Fruit fly (Drosophila melanogaster) whole organism, prepupa: ENCODE measurements around the gene Drsl6.
A peak's percentile ranks its signal among the peaks of the same experiment; 100 is the strongest.

Experiments
- CG10631 ChIP-seq: fragments of 200-800 bp; sonication (Bioruptor generic); optimal IDR thresholded peaks from 2 replicates; lab custom pipeline; 2016; ENCODE audit warnings: missing biosample characterization, missing genetic modification characterization
- CG10669 ChIP-seq: fragments of 200-800 bp; sonication (Bioruptor generic); optimal IDR thresholded peaks from 3 replicates; lab custom pipeline; 2018; ENCODE audit warnings: missing biosample characterization, mild to moderate bottlenecking, missing genetic modification characterization, moderate library complexity
- CG11294 ChIP-seq: fragments of 200-800 bp; sonication (Bioruptor generic); IDR thresholded peaks from 2 replicates; pipeline ENCODE4 v1.3.6; 2022; ENCODE audit warnings: missing biosample characterization, missing genetic modification characterization
- CG15336 ChIP-seq: fragments of 200-800 bp; sonication (Bioruptor generic); IDR thresholded peaks from 2 replicates; pipeline ENCODE4 v1.3.6; 2022; ENCODE audit warnings: missing biosample characterization, missing genetic modification characterization
- CG1621 ChIP-seq: fragments of 200-800 bp; sonication (Bioruptor generic); optimal IDR thresholded peaks from 3 replicates; lab custom pipeline; 2018; ENCODE audit warnings: missing biosample characterization, mild to moderate bottlenecking, missing genetic modification characterization
- CG16779 ChIP-seq: fragments of 200-800 bp; sonication (Bioruptor generic); optimal IDR thresholded peaks from 3 replicates; lab custom pipeline; 2017; ENCODE audit warnings: missing biosample characterization, mild to moderate bottlenecking, missing genetic modification characterization
- CG31627 ChIP-seq: fragments of 200-800 bp; sonication (Bioruptor generic); optimal IDR thresholded peaks from 3 replicates; lab custom pipeline; 2016; ENCODE audit warnings: missing biosample characterization, missing genetic modification characterization
- CG3919 ChIP-seq: fragments of 200-800 bp; sonication (Bioruptor generic); optimal IDR thresholded peaks from 3 replicates; lab custom pipeline; 2016; ENCODE audit warnings: missing biosample characterization, missing genetic modification characterization
- CG4318 ChIP-seq: fragments of 200-800 bp; sonication (Bioruptor generic); optimal IDR thresholded peaks from 3 replicates; lab custom pipeline; 2017; ENCODE audit warnings: missing biosample characterization, mild to moderate bottlenecking, missing genetic modification characterization
- CG6163 ChIP-seq: fragments of 200-800 bp; sonication (Bioruptor generic); IDR thresholded peaks from 3 replicates; pipeline ENCODE4 v1.3.6; 2022; ENCODE audit warnings: missing biosample characterization, missing genetic modification characterization
- CG6276 ChIP-seq: fragments of 200-800 bp; sonication (Bioruptor generic); optimal IDR thresholded peaks from 2 replicates; lab custom pipeline; 2017; ENCODE audit warnings: missing biosample characterization, mild to moderate bottlenecking, missing genetic modification characterization
- CG6792 ChIP-seq: fragments of 200-800 bp; sonication (Bioruptor generic); optimal IDR thresholded peaks from 3 replicates; lab custom pipeline; 2016; ENCODE audit warnings: missing biosample characterization, missing genetic modification characterization
- CG6808 ChIP-seq: fragments of 200-800 bp; sonication (Bioruptor generic); optimal IDR thresholded peaks from 3 replicates; lab custom pipeline; 2017; ENCODE audit warnings: missing biosample characterization, missing genetic modification characterization, mild to moderate bottlenecking, moderate library complexity, missing genetic modification reagents
- CG6854 ChIP-seq: fragments of 200-800 bp; sonication (Bioruptor generic); optimal IDR thresholded peaks from 2 replicates; lab custom pipeline; 2017; ENCODE audit warnings: missing biosample characterization, mild to moderate bottlenecking, missing genetic modification characterization
- CG7368 ChIP-seq: fragments of 200-800 bp; sonication (Bioruptor generic); optimal IDR thresholded peaks from 3 replicates; lab custom pipeline; 2016; ENCODE audit warnings: missing biosample characterization, missing genetic modification characterization
- CG8119 ChIP-seq: fragments of 200-800 bp; sonication (Bioruptor generic); IDR thresholded peaks from 3 replicates; pipeline ENCODE4 v1.3.6; 2022; ENCODE audit warnings: missing biosample characterization, missing genetic modification characterization
- CG8319 ChIP-seq: fragments of 200-800 bp; sonication (Bioruptor generic); optimal IDR thresholded peaks from 3 replicates; lab custom pipeline; 2016; ENCODE audit warnings: missing biosample characterization, missing genetic modification characterization
- CG8632 ChIP-seq: fragments of 200-800 bp; sonication (Bioruptor generic); optimal IDR thresholded peaks from 3 replicates; lab custom pipeline; 2016; ENCODE audit warnings: missing biosample characterization, missing genetic modification characterization
- CG9139 ChIP-seq: fragments of 200-800 bp; sonication (Bioruptor generic); optimal IDR thresholded peaks from 3 replicates; lab custom pipeline; 2017; ENCODE audit warnings: missing biosample characterization, mild to moderate bottlenecking, missing genetic modification characterization
- Eip75B ChIP-seq: fragments of 200-800 bp; sonication (Bioruptor generic); optimal IDR thresholded peaks from 3 replicates; lab custom pipeline; 2016; ENCODE audit warnings: missing biosample characterization, missing genetic modification characterization
- Eip78C ChIP-seq: fragments of 200-800 bp; sonication (Bioruptor generic); peaks from one replicate; lab custom pipeline; 2016; ENCODE audit warnings: missing biosample characterization, missing genetic modification characterization
- Eip93F ChIP-seq: fragments of 200-800 bp; sonication (Bioruptor generic); optimal IDR thresholded peaks from 2 replicates; lab custom pipeline; 2016; ENCODE audit warnings: missing biosample characterization, mild to moderate bottlenecking, missing genetic modification characterization
- Ets21C ChIP-seq: fragments of 200-800 bp; sonication (Bioruptor generic); optimal IDR thresholded peaks from 3 replicates; lab custom pipeline; 2016; ENCODE audit warnings: missing biosample characterization, missing genetic modification characterization
- Ets96B ChIP-seq: fragments of 200-800 bp; optimal IDR thresholded peaks from 2 replicates; lab custom pipeline; 2019; ENCODE audit warnings: missing biosample characterization, mild to moderate bottlenecking, missing genetic modification characterization, moderate library complexity
- Hr38 ChIP-seq: sonication (Bioruptor generic); optimal IDR thresholded peaks from 2 replicates; lab custom pipeline; 2016; ENCODE audit warnings: missing biosample characterization, missing genetic modification characterization
- Hr39 ChIP-seq: fragments of 200-800 bp; sonication (Bioruptor generic); optimal IDR thresholded peaks from 2 replicates; lab custom pipeline; 2016; ENCODE audit warnings: missing biosample characterization, missing genetic modification characterization
- Lpt ChIP-seq: fragments of 200-800 bp; sonication (Bioruptor generic); optimal IDR thresholded peaks from 3 replicates; lab custom pipeline; 2016; ENCODE audit warnings: missing biosample characterization, missing genetic modification characterization
- Met ChIP-seq: fragments of 200-800 bp; sonication (Bioruptor generic); optimal IDR thresholded peaks from 3 replicates; lab custom pipeline; 2016; ENCODE audit warnings: missing biosample characterization, missing genetic modification characterization
- OdsH ChIP-seq: fragments of 200-800 bp; sonication (Bioruptor generic); optimal IDR thresholded peaks from 3 replicates; lab custom pipeline; 2016; ENCODE audit warnings: missing biosample characterization, missing genetic modification characterization
- Sox14 ChIP-seq: fragments of 200-800 bp; sonication (Bioruptor generic); optimal IDR thresholded peaks from 3 replicates; lab custom pipeline; 2016; ENCODE audit warnings: missing biosample characterization, missing genetic modification characterization
- Sox15 ChIP-seq: fragments of 200-800 bp; sonication (Bioruptor generic); optimal IDR thresholded peaks from 3 replicates; lab custom pipeline; 2016; ENCODE audit warnings: missing biosample characterization, missing genetic modification characterization
- achi ChIP-seq: fragments of 200-800 bp; sonication (Bioruptor generic); optimal IDR thresholded peaks from 3 replicates; lab custom pipeline; 2016; ENCODE audit warnings: missing biosample characterization, missing genetic modification characterization
- acj6 ChIP-seq: fragments of 200-800 bp; sonication (Bioruptor generic); optimal IDR thresholded peaks from 3 replicates; lab custom pipeline; 2016; ENCODE audit warnings: missing biosample characterization, missing genetic modification characterization
- cyc ChIP-seq: fragments of 200-800 bp; sonication (Bioruptor generic); optimal IDR thresholded peaks from 3 replicates; lab custom pipeline; 2016; ENCODE audit warnings: missing biosample characterization, missing genetic modification characterization
- dac ChIP-seq: fragments of 200-800 bp; sonication (Bioruptor generic); optimal IDR thresholded peaks from 2 replicates; lab custom pipeline; 2017; ENCODE audit warnings: missing biosample characterization, mild to moderate bottlenecking, missing genetic modification characterization
- dsx ChIP-seq: fragments of 200-800 bp; optimal IDR thresholded peaks from 3 replicates; lab custom pipeline; 2019; ENCODE audit warnings: missing biosample characterization, mild to moderate bottlenecking, missing genetic modification characterization, moderate library complexity; ENCODE audit not compliant: poor library complexity, severe bottlenecking
- eg ChIP-seq: fragments of 200-800 bp; sonication (Bioruptor generic); IDR thresholded peaks from 3 replicates; pipeline ENCODE4 v1.3.6; 2022; ENCODE audit warnings: missing biosample characterization, missing genetic modification characterization
- esn ChIP-seq: fragments of 200-800 bp; sonication (Bioruptor generic); optimal IDR thresholded peaks from 2 replicates; lab custom pipeline; 2016; ENCODE audit warnings: missing biosample characterization, mild to moderate bottlenecking, missing genetic modification characterization, moderate library complexity
- fd59A ChIP-seq: fragments of 200-800 bp; sonication (Bioruptor generic); optimal IDR thresholded peaks from 2 replicates; lab custom pipeline; 2017; ENCODE audit warnings: missing biosample characterization, mild to moderate bottlenecking, missing genetic modification characterization, missing genetic modification reagents
- fkh ChIP-seq: fragments of 200-800 bp; sonication (Bioruptor generic); optimal IDR thresholded peaks from 3 replicates; lab custom pipeline; 2017; ENCODE audit warnings: missing biosample characterization, mild to moderate bottlenecking, missing genetic modification characterization, moderate library complexity
- lz ChIP-seq: fragments of 200-800 bp; sonication (Bioruptor generic); optimal IDR thresholded peaks from 3 replicates; lab custom pipeline; 2016; ENCODE audit warnings: missing biosample characterization, missing genetic modification characterization
- net ChIP-seq: fragments of 200-800 bp; sonication (Bioruptor generic); optimal IDR thresholded peaks from 3 replicates; lab custom pipeline; 2016; ENCODE audit warnings: missing biosample characterization, missing genetic modification characterization
- pdm3 ChIP-seq: fragments of 200-800 bp; sonication (Bioruptor generic); optimal IDR thresholded peaks from 3 replicates; lab custom pipeline; 2016; ENCODE audit warnings: missing biosample characterization, missing genetic modification characterization
- spab ChIP-seq: fragments of 200-800 bp; sonication (Bioruptor generic); optimal IDR thresholded peaks from 2 replicates; lab custom pipeline; 2017; ENCODE audit warnings: missing biosample characterization, mild to moderate bottlenecking, missing genetic modification characterization, missing genetic modification reagents
- svp ChIP-seq: fragments of 200-800 bp; sonication (Bioruptor generic); peaks from one replicate; lab custom pipeline; 2016; ENCODE audit warnings: missing biosample characterization, missing genetic modification characterization
- topi ChIP-seq: fragments of 200-800 bp; sonication (Bioruptor generic); optimal IDR thresholded peaks from 3 replicates; lab custom pipeline; 2016; ENCODE audit warnings: missing biosample characterization, missing genetic modification characterization
- vri ChIP-seq: fragments of 200-800 bp; sonication (Bioruptor generic); optimal IDR thresholded peaks from 3 replicates; lab custom pipeline; 2016; ENCODE audit warnings: missing biosample characterization, mild to moderate bottlenecking, missing genetic modification characterization

The Drsl6 gene

DNA sequence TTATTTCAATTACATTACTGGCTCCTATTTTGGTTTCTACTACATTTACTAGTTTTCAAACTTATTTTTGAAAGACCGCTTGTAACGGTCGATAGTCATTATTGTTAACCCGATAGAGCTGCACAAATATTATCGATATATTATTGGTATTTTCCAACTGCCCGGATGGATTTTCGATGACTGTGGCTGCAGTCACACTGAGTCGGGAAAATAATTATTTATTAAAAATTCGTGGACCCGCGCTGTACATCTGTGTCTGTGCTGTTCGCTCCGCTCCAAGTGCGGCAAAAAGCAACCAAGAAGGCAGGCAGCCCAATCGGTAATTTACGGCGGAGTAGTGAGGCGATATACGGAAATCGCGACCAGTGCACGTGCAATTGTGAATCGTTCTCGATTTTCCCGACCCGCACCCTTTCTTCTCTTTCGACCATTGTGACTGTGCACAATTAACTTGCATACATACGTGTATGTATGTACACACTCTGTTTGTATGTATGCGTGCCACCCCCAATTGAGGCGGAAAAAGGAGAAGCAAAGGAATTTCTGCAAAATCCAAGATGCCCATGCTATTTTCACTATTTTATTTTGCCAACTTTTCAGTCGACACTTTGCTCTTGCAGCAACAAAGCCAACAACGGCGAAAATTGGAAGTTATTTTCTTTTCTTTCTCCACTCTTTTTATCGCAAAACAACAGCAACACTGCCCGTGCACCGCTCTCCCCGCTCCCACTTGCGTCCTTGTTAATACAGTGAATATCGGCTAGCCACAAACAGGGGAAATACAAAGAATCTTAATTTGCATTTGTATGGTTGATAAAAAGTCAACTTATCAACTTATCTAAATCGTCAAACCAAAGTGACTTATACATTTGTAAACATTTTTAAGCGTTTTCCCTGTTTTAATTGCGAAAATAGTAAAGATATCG, 32.4 kb downstream of the Drsl6 start, which contains the start of gene ZnT63C (continued):
- no peak for TF ChIP-seq Sox15 (GFP tag; lab: Kevin White, UChicago)
- TF ChIP-seq fd59A: peak; percentile 27
- TF ChIP-seq CG16779 (tag; lab: Kevin White, UChicago): no peak
- peak; percentile 46; the same call in 2 of the 3 replicates for TF ChIP-seq eg (GFP tag; lab: Robert Waterston, UW)
- peak; percentile 54 for TF ChIP-seq acj6 (GFP tag; lab: Kevin White, UChicago)
- no peak for TF ChIP-seq CG11294 (GFP tag; lab: Robert Waterston, UW)
- TF ChIP-seq vri (GFP tag; lab: Kevin White, UChicago): peak; percentile 41
- TF ChIP-seq Hr38: no peak
- peak; percentile 69 for TF ChIP-seq Eip78C (GFP tag; lab: Kevin White, UChicago)
- TF ChIP-seq CG6808 (GFP tag; lab: Kevin White, UChicago): peak; percentile 77
- TF ChIP-seq CG3919 (GFP tag; lab: Kevin White, UChicago): no peak
- peak; percentile 52 for TF ChIP-seq CG6854
- no peak for TF ChIP-seq CG6792 (GFP tag; lab: Kevin White, UChicago)
- peak; percentile 15 for TF ChIP-seq CG7368 (GFP tag; lab: Kevin White, UChicago)
- TF ChIP-seq pdm3 (GFP tag; lab: Kevin White, UChicago): peak; percentile 21
- peak; percentile 38 for TF ChIP-seq CG31627
- no peak for TF ChIP-seq fkh (GFP tag; lab: Kevin White, UChicago)
- peak; percentile 34 for TF ChIP-seq net (GFP tag; lab: Kevin White, UChicago)
- TF ChIP-seq Eip75B (GFP tag; lab: Kevin White, UChicago): peak; percentile 35
- TF ChIP-seq spab (GFP tag; lab: Kevin White, UChicago): peak; percentile 48
- TF ChIP-seq CG1621 (tag; lab: Kevin White, UChicago): peak; percentile 46
- TF ChIP-seq Met (GFP tag; lab: Kevin White, UChicago): peak; percentile 46
- TF ChIP-seq dac (GFP tag; lab: Kevin White, UChicago): no peak
- TF ChIP-seq Lpt (GFP tag; lab: Kevin White, UChicago): no peak
- TF ChIP-seq svp (GFP tag; lab: Kevin White, UChicago): peak; percentile 65
- TF ChIP-seq Ets21C (GFP tag; lab: Kevin White, UChicago): peak; percentile 6
- peak; percentile 25 for TF ChIP-seq esn (GFP tag; lab: Kevin White, UChicago)
- TF ChIP-seq Eip93F: no peak
- peak; percentile 16 for TF ChIP-seq OdsH (GFP tag; lab: Kevin White, UChicago)
- peak; percentile 39 for TF ChIP-seq lz (GFP tag; lab: Kevin White, UChicago)
- TF ChIP-seq dsx (GFP tag; lab: Kevin White, UChicago): no peak
- TF ChIP-seq CG10669 (GFP tag; lab: Kevin White, UChicago): peak; percentile 64
- TF ChIP-seq achi: no peak
- peak; percentile 49 for TF ChIP-seq Ets96B (tag; lab: Kevin White, UChicago)
- TF ChIP-seq CG8119 (GFP tag; lab: Robert Waterston, UW): peak; percentile 43; the same call in 1 of the 3 replicates
- no peak for TF ChIP-seq CG8319 (GFP tag; lab: Kevin White, UChicago)
- TF ChIP-seq CG6276: peak; percentile 38
- TF ChIP-seq CG9139 (GFP tag; lab: Kevin White, UChicago): no peak
- 0 out of 2 replicates have a peak, but pooled peaks have one; percentile 18 for TF ChIP-seq CG15336 (GFP tag; lab: Robert Waterston, UW)

DNA sequence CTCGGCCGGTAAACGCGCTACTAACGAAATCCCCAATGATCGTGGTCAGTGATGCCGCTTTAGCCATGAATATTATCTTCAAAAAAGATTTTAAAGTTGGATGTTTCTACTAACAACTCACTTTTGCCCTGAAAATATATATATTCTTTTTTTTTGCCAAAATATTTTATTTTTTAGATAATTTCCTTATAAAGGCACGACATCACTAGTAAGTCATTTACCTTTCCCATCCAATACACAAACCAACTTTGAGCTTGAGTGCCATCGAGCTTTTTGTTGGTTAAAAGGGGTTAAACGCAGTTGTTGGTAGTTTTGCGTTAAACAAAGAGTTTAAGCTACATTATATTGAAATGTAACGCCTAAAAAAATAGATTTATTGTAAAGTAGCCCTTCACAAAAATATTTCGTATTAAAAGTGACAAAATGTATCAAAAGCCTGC, 33.1 kb downstream of the Drsl6 start, which contains the start of gene CG14968:
Gene CG14968 (minus strand): TSS at position 26 of the 440 bp plus-strand sequence.
- TF ChIP-seq CG6808 (GFP tag; lab: Kevin White, UChicago): peak; percentile 76
- TF ChIP-seq pdm3 (GFP tag; lab: Kevin White, UChicago): peak; percentile 91
- TF ChIP-seq Eip75B (GFP tag; lab: Kevin White, UChicago): peak; percentile 88
- TF ChIP-seq CG3919 (GFP tag; lab: Kevin White, UChicago): peak; percentile 97
- peak; percentile 92 for TF ChIP-seq CG6792 (GFP tag; lab: Kevin White, UChicago)
- peak; percentile 89 for TF ChIP-seq CG4318 (GFP tag; lab: Kevin White, UChicago)
- TF ChIP-seq CG9139 (GFP tag; lab: Kevin White, UChicago): peak; percentile 77
- TF ChIP-seq Hr39 (GFP tag; lab: Kevin White, UChicago): peak; percentile 84
- TF ChIP-seq Sox14: peak; percentile 87
- peak; percentile 96 for TF ChIP-seq CG8632 (GFP tag; lab: Kevin White, UChicago)
- TF ChIP-seq CG6163 (GFP tag; lab: Robert Waterston, UW): peak; percentile 99
- TF ChIP-seq Eip93F: peak; percentile 94
- peak; percentile 78 for TF ChIP-seq CG16779 (tag; lab: Kevin White, UChicago)
- peak; percentile 92 for TF ChIP-seq Met (GFP tag; lab: Kevin White, UChicago)
- TF ChIP-seq Lpt (GFP tag; lab: Kevin White, UChicago): peak; percentile 88
- TF ChIP-seq Ets21C (GFP tag; lab: Kevin White, UChicago): peak; percentile 83
- peak; percentile 92 for TF ChIP-seq net (GFP tag; lab: Kevin White, UChicago)
- peak; percentile 96 for TF ChIP-seq cyc (GFP tag; lab: Kevin White, UChicago)
- peak; percentile 98 for TF ChIP-seq Eip78C (GFP tag; lab: Kevin White, UChicago)
- TF ChIP-seq CG8319 (GFP tag; lab: Kevin White, UChicago): peak; percentile 91
- peak; percentile 97 for TF ChIP-seq CG15336 (GFP tag; lab: Robert Waterston, UW)
- peak; percentile 89 for TF ChIP-seq CG10631 (GFP tag; lab: Kevin White, UChicago)
- TF ChIP-seq topi (GFP tag; lab: Kevin White, UChicago): peak; percentile 97
